Worm (Caenorhabditis elegans) whole organism, mixed stage, embryonic: Measurements from ENCODE around the gene nlp-71.

Experiments used
- nhr-76 ChIP-seq: sonication (generic microtip); optimal IDR thresholded peaks from 2 replicates; lab custom pipeline; 2017; ENCODE audit warnings: missing biosample characterization, missing genetic modification characterization
- sem-2 ChIP-seq: fragments of 200-800 bp; sonication (Bioruptor generic); optimal IDR thresholded peaks from 2 replicates; lab custom pipeline; 2018; ENCODE audit warnings: mild to moderate bottlenecking, missing genetic modification characterization, missing compliant biosample characterization
- unc-62 ChIP-seq: fragments of 150-350 bp; optimal IDR thresholded peaks from 2 replicates; lab custom pipeline; 2014; ENCODE audit warnings: missing biosample characterization, missing genetic modification reagents, missing genetic modification characterization

DNA sequence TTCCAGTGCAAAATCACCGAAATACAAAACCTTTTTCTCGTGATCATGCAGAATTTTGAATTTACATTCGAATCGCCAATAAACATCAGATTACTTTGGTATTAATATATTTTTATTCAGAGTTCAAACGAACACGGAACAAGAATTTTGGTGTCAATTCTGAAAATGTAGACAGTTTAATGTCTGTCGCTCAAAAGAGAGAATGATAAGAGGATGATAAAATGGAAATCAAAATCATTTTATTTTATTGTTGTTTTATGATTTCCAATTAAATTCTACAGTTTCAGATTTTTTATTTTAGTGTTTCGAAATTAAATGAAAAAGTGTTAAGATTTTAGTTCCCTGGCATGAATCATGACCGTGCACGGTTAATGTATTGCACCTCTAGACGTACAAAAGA, 19.0 kb upstream of the nlp-71 start:
- no peak for TF ChIP-seq unc-62 (GFP tag; lab: Kevin White, UChicago)
- no peak for TF ChIP-seq sem-2 (GFP tag; lab: Kevin White, UChicago)
- no peak for TF ChIP-seq nhr-76 (tag; lab: Kevin White, UChicago)
